Fruit fly (Drosophila melanogaster) whole organism, wandering third instar larva: ENCODE measurements around the gene CG12112.

Experiments
- OdsH ChIP-seq: fragments of 200-800 bp; sonication (Bioruptor generic); optimal IDR thresholded peaks from 2 replicates; lab custom pipeline; 2016; ENCODE audit warnings: missing biosample characterization, mild to moderate bottlenecking, missing genetic modification characterization
- br ChIP-seq: fragments of 200-800 bp; sonication (Bioruptor generic); optimal IDR thresholded peaks from 2 replicates; lab custom pipeline; 2016; ENCODE audit warnings: missing biosample characterization, missing genetic modification characterization
- dmrt93B ChIP-seq: fragments of 200-800 bp; sonication (Bioruptor generic); optimal IDR thresholded peaks from 2 replicates; lab custom pipeline; 2018; ENCODE audit warnings: missing biosample characterization, mild to moderate bottlenecking, missing genetic modification characterization
- ey ChIP-seq: fragments of 200-800 bp; sonication (Bioruptor generic); optimal IDR thresholded peaks from 2 replicates; lab custom pipeline; 2016; ENCODE audit warnings: missing biosample characterization, missing genetic modification characterization
- fru ChIP-seq: fragments of 200-800 bp; sonication (Bioruptor generic); optimal IDR thresholded peaks from 3 replicates; lab custom pipeline; 2016; ENCODE audit warnings: missing biosample characterization, mild to moderate bottlenecking, missing genetic modification characterization
- lola ChIP-seq: fragments of >200 bp; optimal IDR thresholded peaks from 2 replicates; lab custom pipeline; 2017; ENCODE audit warnings: missing biosample characterization, missing genetic modification characterization
- pan ChIP-seq: fragments of >200 bp; optimal IDR thresholded peaks from 2 replicates; lab custom pipeline; 2017
- usp ChIP-seq: fragments of >200 bp; optimal IDR thresholded peaks from 2 replicates; lab custom pipeline; 2017; ENCODE audit warnings: missing biosample characterization, missing genetic modification characterization

- TF ChIP-seq fru (GFP tag; lab: Kevin White, UChicago) (no peak), OdsH (no peak), dmrt93B (GFP tag; lab: Kevin White, UChicago) (no peak), br (GFP tag; lab: Kevin White, UChicago) (no peak), lola (GFP tag; lab: Kevin White, UChicago) (no peak), ey (no peak), usp (no peak), pan (lab: Kevin White, UChicago) (no peak)
These were observed 11.9 kb upstream of the CG12112 start for dm6 chrX:8571936-8572335.
